Fruit fly (Drosophila melanogaster): ENCODE data around the gene Prps.

Prps gene

dm6 chr3L:9726707-9727106 is 30.2 kb upstream of the Prps start, which contains the start of gene Naa60 (continued):
- TF ChIP-seq sob (GFP tag; IDR thresholded peaks at IDR 0.05) (no peak), CG9215 (GFP tag; IDR thresholded peaks at IDR 0.05) (no peak), gt (GFP tag; IDR thresholded peaks at IDR 0.05) (no peak), amos (GFP tag; IDR thresholded peaks at IDR 0.05; ENCODE audit: partially characterized antibody) (peak; percentile 93), CG34376 (GFP tag; optimal IDR thresholded peaks at IDR 0.05) (no peak), CG6272 (GFP tag; IDR thresholded peaks at IDR 0.05) (no peak), dysf (GFP tag; IDR thresholded peaks at IDR 0.05) (no peak), CG15479 (GFP tag; optimal IDR thresholded peaks at IDR 0.05) (no peak), knrl (GFP tag; IDR thresholded peaks at IDR 0.05; ENCODE audit: partially characterized antibody) (peak; percentile 89), CG10462 (GFP tag; optimal IDR thresholded peaks at IDR 0.05) (no peak), CG11456 (GFP tag; IDR thresholded peaks at IDR 0.05) (no peak), CG1602 (GFP tag; optimal IDR thresholded peaks at IDR 0.05) (no peak), dmrt99B (tag; optimal IDR thresholded peaks at IDR 0.05) (no peak), PHDP (tag; optimal IDR thresholded peaks at IDR 0.05) (no peak), tio (GFP tag; optimal IDR thresholded peaks at IDR 0.05) (no peak), mld (GFP tag; IDR thresholded peaks at IDR 0.05; ENCODE audit: partially characterized antibody) (peak; percentile 69), B-H2 (GFP tag; optimal IDR thresholded peaks at IDR 0.05) (no peak), hb (GFP tag; IDR thresholded peaks at IDR 0.05; ENCODE audit: partially characterized antibody) (peak; percentile 70; the same call in 2 of the 3 replicates), CG8290 (GFP tag; optimal IDR thresholded peaks at IDR 0.05) (no peak), CG8290 (tag; optimal IDR thresholded peaks at IDR 0.05) (no peak), ato (GFP tag; IDR thresholded peaks at IDR 0.05; ENCODE audit: partially characterized antibody) (peak; percentile 59; the same call in 1 of the 2 replicates), CG14710 (tag; optimal IDR thresholded peaks at IDR 0.05) (peak; percentile 33), Ets65A (GFP tag) (no peak), gsb-n (tag; optimal IDR thresholded peaks at IDR 0.05) (no peak), cwo (GFP tag; optimal IDR thresholded peaks at IDR 0.05) (no peak), CG3847 (GFP tag; IDR thresholded peaks at IDR 0.05) (no peak), Dp (GFP tag; optimal IDR thresholded peaks at IDR 0.05) (peak; percentile 74), Myb (GFP tag; optimal IDR thresholded peaks at IDR 0.05) (no peak), nerfin-1 (tag; optimal IDR thresholded peaks at IDR 0.05) (no peak), slbo (GFP tag; IDR thresholded peaks at IDR 0.05) (no peak; the same call in 1 of the 2 replicates), CG3726 (GFP tag; IDR thresholded peaks at IDR 0.05) (no peak), CG11723 (GFP tag; optimal IDR thresholded peaks at IDR 0.05) (no peak), CG31224 (GFP tag; IDR thresholded peaks at IDR 0.05) (no peak), CG10209 (GFP tag; optimal IDR thresholded peaks at IDR 0.05) (no peak), Oaz (GFP tag; IDR thresholded peaks at IDR 0.05) (no peak), nerfin-2 (GFP tag; IDR thresholded peaks at IDR 0.05; ENCODE audit: partially characterized antibody) (peak; percentile 67; the same call in 1 of the 2 replicates), CG2889 (GFP tag; IDR thresholded peaks at IDR 0.05) (no peak), CG12391 (tag; optimal IDR thresholded peaks at IDR 0.05) (peak; percentile 33), HHEX (GFP tag; optimal IDR thresholded peaks at IDR 0.05) (no peak), Atf3 (GFP tag; optimal IDR thresholded peaks at IDR 0.05) (no peak), Nf-YC (tag; optimal IDR thresholded peaks at IDR 0.05) (peak; percentile 50), inv (GFP tag; IDR thresholded peaks at IDR 0.05; ENCODE audit: partially characterized antibody) (peak; percentile 86), otp (GFP tag; IDR thresholded peaks at IDR 0.05) (no peak), Deaf1 (tag; optimal IDR thresholded peaks at IDR 0.05) (no peak), chinmo (GFP tag; IDR thresholded peaks at IDR 0.05; ENCODE audit: partially characterized antibody) (peak; percentile 76; the same call in 2 of the 4 replicates), CG17912 (GFP tag; optimal IDR thresholded peaks at IDR 0.05) (no peak), abd-A (tag; optimal IDR thresholded peaks at IDR 0.05) (no peak), Doc3 (GFP tag; IDR thresholded peaks at IDR 0.05; ENCODE audit: partially characterized antibody) (peak; percentile 90), Max (GFP tag; optimal IDR thresholded peaks at IDR 0.05) (no peak), danr (GFP tag; IDR thresholded peaks at IDR 0.05) (no peak), grn (GFP tag; optimal IDR thresholded peaks at IDR 0.05) (no peak)

All from whole organism, embryonic.